Worm (Caenorhabditis elegans): Measurements from ENCODE around the gene asp-9.

DNA sequence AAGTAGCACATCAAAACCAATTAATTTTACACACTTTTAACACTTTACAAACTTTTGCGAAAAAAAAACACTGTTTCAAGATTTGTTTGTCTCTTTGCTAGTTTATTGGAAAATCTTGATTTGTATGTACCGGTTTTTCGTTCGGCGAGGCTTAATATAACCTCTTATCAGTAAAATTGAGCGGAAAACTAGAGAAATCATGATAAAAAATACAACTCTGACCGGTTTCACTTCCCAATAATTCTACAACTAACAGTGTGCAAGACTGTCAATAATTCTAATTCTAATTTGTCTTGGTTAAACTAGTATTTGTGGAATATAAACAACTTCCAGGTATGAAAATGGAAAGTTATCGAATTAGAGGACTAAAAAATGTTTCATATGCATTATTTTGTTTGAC lies 36.2 kb downstream of the asp-9 start, which contains the start of gene C49A9.3:
- no peak for TF ChIP-seq ceh-31 (tag; optimal IDR thresholded peaks at IDR 0.05)
- no peak for TF ChIP-seq ceh-9 (tag; optimal IDR thresholded peaks at IDR 0.05)
- no peak for TF ChIP-seq ceh-6 (GFP tag; optimal IDR thresholded peaks at IDR 0.05)
- TF ChIP-seq K09A11.1 (tag; optimal IDR thresholded peaks at IDR 0.05; ENCODE audit: insufficient read depth) = no peak
- TF ChIP-seq fax-1 (tag; optimal IDR thresholded peaks at IDR 0.05) = no peak
- TF ChIP-seq hlh-6 (tag; optimal IDR thresholded peaks at IDR 0.05) = no peak
- TF ChIP-seq ama-1 (optimal IDR thresholded peaks at IDR 0.05) = no peak
- no peak for TF ChIP-seq sox-4 (tag; optimal IDR thresholded peaks at IDR 0.05)
- no peak for TF ChIP-seq F13H6.1 (tag; optimal IDR thresholded peaks at IDR 0.05)
- no peak for TF ChIP-seq elt-2 (tag; optimal IDR thresholded peaks at IDR 0.05)
- no peak for TF ChIP-seq pqm-1 (tag; optimal IDR thresholded peaks at IDR 0.05)
- TF ChIP-seq madf-2 (tag; optimal IDR thresholded peaks at IDR 0.05) = no peak
- TF ChIP-seq Y22D7AL.16 (tag; optimal IDR thresholded peaks at IDR 0.05) = no peak
